Fruit fly (Drosophila melanogaster) whole organism, embryonic: ENCODE measurements around the gene CG32647.

Experiments used
- Aef1 ChIP-seq: fragments of 200-800 bp; sonication (Bioruptor generic); IDR thresholded peaks from 3 replicates; pipeline ENCODE4 v1.3.6; 2022; ENCODE audit warnings: missing biosample characterization, missing genetic modification characterization
- CG10267 ChIP-seq: fragments of 200-800 bp; sonication (Bioruptor generic); optimal IDR thresholded peaks from 2 replicates; lab custom pipeline; 2018; ENCODE audit warnings: missing biosample characterization, mild to moderate bottlenecking, missing genetic modification characterization, moderate library complexity
- CG10366 ChIP-seq: fragments of 200-800 bp; sonication (Bioruptor generic); IDR thresholded peaks from 2 replicates; pipeline ENCODE4 v1.3.6; 2022; ENCODE audit warnings: missing biosample characterization, missing genetic modification characterization
- CG11247 ChIP-seq: fragments of 200-800 bp; sonication (Bioruptor generic); IDR thresholded peaks from 2 replicates; pipeline ENCODE4 v1.3.6; 2022; ENCODE audit warnings: missing biosample characterization, missing genetic modification characterization
- CG12659 ChIP-seq: fragments of 200-800 bp; sonication (Bioruptor generic); optimal IDR thresholded peaks from 3 replicates; lab custom pipeline; 2017; ENCODE audit warnings: mild to moderate bottlenecking, missing biosample characterization, missing genetic modification reagents, missing genetic modification characterization
- CG16815 ChIP-seq: fragments of 200-800 bp; sonication (Bioruptor generic); optimal IDR thresholded peaks from 3 replicates; lab custom pipeline; 2017; ENCODE audit warnings: missing biosample characterization, mild to moderate bottlenecking, missing genetic modification characterization
- CG18476 ChIP-seq: fragments of 200-800 bp; sonication (Bioruptor generic); optimal IDR thresholded peaks from 2 replicates; lab custom pipeline; 2016; ENCODE audit warnings: missing biosample characterization, mild to moderate bottlenecking, missing genetic modification characterization
- CG30020 ChIP-seq: fragments of 200-800 bp; optimal IDR thresholded peaks from 2 replicates; lab custom pipeline; 2019; ENCODE audit warnings: missing biosample characterization, mild to moderate bottlenecking, missing genetic modification characterization, moderate library complexity
- CG31224 ChIP-seq: fragments of 200-800 bp; sonication (Bioruptor generic); IDR thresholded peaks from 2 replicates; pipeline ENCODE4 v1.3.6; 2022; ENCODE audit warnings: missing biosample characterization, missing genetic modification characterization
- CG31441 ChIP-seq: fragments of 200-800 bp; sonication (Bioruptor generic); IDR thresholded peaks from 2 replicates; pipeline ENCODE4 v1.3.6; 2022; ENCODE audit warnings: missing biosample characterization, missing genetic modification characterization
- CG32532 ChIP-seq: fragments of 200-800 bp; sonication (Bioruptor generic); IDR thresholded peaks from 2 replicates; pipeline ENCODE4 v1.3.6; 2022; ENCODE audit warnings: missing biosample characterization, missing genetic modification characterization
- CG32772 ChIP-seq: fragments of 200-800 bp; sonication (Bioruptor generic); IDR thresholded peaks from 2 replicates; pipeline ENCODE4 v1.3.6; 2022; ENCODE audit warnings: missing biosample characterization, missing genetic modification characterization
- CG4328 ChIP-seq: fragments of 200-800 bp; sonication (Bioruptor generic); optimal IDR thresholded peaks from 3 replicates; lab custom pipeline; 2017; ENCODE audit warnings: missing biosample characterization, missing genetic modification reagents, missing genetic modification characterization
- CG6791 ChIP-seq: fragments of 200-800 bp; sonication (Bioruptor generic); IDR thresholded peaks from 3 replicates; pipeline ENCODE4 v1.3.6; 2022; ENCODE audit warnings: missing biosample characterization, missing genetic modification characterization; ENCODE audit not compliant: partially characterized antibody
- CG9817 ChIP-seq: fragments of 200-800 bp; sonication (Bioruptor generic); optimal IDR thresholded peaks from 2 replicates; lab custom pipeline; 2018; ENCODE audit warnings: missing biosample characterization, mild to moderate bottlenecking, missing genetic modification characterization, moderate library complexity
- CkIIα-i1 ChIP-seq: fragments of 200-800 bp; sonication (Bioruptor generic); IDR thresholded peaks from 2 replicates; pipeline ENCODE4 v1.3.6; 2022; ENCODE audit warnings: missing biosample characterization, missing genetic modification characterization
- CoRest ChIP-seq: fragments of 200-800 bp; sonication (Bioruptor generic); optimal IDR thresholded peaks from 3 replicates; lab custom pipeline; 2018; ENCODE audit warnings: missing biosample characterization, mild to moderate bottlenecking, missing genetic modification characterization, moderate library complexity
- D19A ChIP-seq: fragments of 200-800 bp; optimal IDR thresholded peaks from 3 replicates; lab custom pipeline; 2019; ENCODE audit warnings: missing biosample characterization, mild to moderate bottlenecking, missing genetic modification characterization, moderate library complexity
- Eip74EF ChIP-seq, 2 experiments: fragments of 200-800 bp in 1 of 2; fragments of >200 bp in 1 of 2; sonication (Bioruptor generic) in 1 of 2; optimal IDR thresholded peaks; 2 replicates each; lab custom pipeline; 2017 to 2019; ENCODE audit warnings: missing biosample characterization in 2 of 2, missing genetic modification characterization in 2 of 2, mild to moderate bottlenecking in 1 of 2, moderate library complexity in 1 of 2
- HLH4C ChIP-seq: fragments of 200-800 bp; sonication (Bioruptor generic); IDR thresholded peaks from 3 replicates; pipeline ENCODE4 v1.3.6; 2022; ENCODE audit warnings: missing biosample characterization, missing genetic modification characterization; ENCODE audit not compliant: partially characterized antibody
- HLH54F ChIP-seq: fragments of 200-800 bp; sonication (Bioruptor generic); optimal IDR thresholded peaks from 3 replicates; lab custom pipeline; 2016; ENCODE audit warnings: missing biosample characterization, missing genetic modification characterization
- HLHmδ ChIP-seq: fragments of 200-800 bp; sonication (Bioruptor generic); optimal IDR thresholded peaks from 2 replicates; lab custom pipeline; 2018; ENCODE audit warnings: missing biosample characterization, mild to moderate bottlenecking, missing genetic modification characterization, moderate library complexity
- Lpt ChIP-seq: fragments of >200 bp; optimal IDR thresholded peaks from 2 replicates; lab custom pipeline; 2018; ENCODE audit warnings: missing biosample characterization, missing genetic modification characterization
- Nf-YA ChIP-seq: fragments of 200-800 bp; sonication (Bioruptor generic); IDR thresholded peaks from 2 replicates; pipeline ENCODE4 v1.3.6; 2022; ENCODE audit warnings: missing biosample characterization, missing genetic modification characterization
- Nf-YC ChIP-seq: fragments of 200-800 bp; optimal IDR thresholded peaks from 3 replicates; lab custom pipeline; 2019; ENCODE audit warnings: missing biosample characterization, mild to moderate bottlenecking, missing genetic modification characterization, moderate library complexity
- Ptx1 ChIP-seq: fragments of 200-800 bp; sonication (Bioruptor generic); IDR thresholded peaks from 2 replicates; pipeline ENCODE4 v1.3.6; 2022; ENCODE audit warnings: missing biosample characterization, missing genetic modification characterization
- Side ChIP-seq: fragments of 200-800 bp; sonication (Bioruptor generic); optimal IDR thresholded peaks from 2 replicates; lab custom pipeline; 2016; ENCODE audit warnings: missing biosample characterization, missing genetic modification characterization
- Six4 ChIP-seq: fragments of 200-800 bp; sonication (Bioruptor generic); optimal IDR thresholded peaks from 2 replicates; lab custom pipeline; 2016; ENCODE audit warnings: missing biosample characterization, missing genetic modification characterization
- Tbp ChIP-seq: fragments of >200 bp; optimal IDR thresholded peaks from 2 replicates; lab custom pipeline; 2018; ENCODE audit warnings: missing biosample characterization, missing genetic modification characterization
- Usf ChIP-seq: fragments of 200-800 bp; sonication (Bioruptor generic); optimal IDR thresholded peaks from 2 replicates; lab custom pipeline; 2017; ENCODE audit warnings: missing genotype, missing biosample characterization, missing genetic modification characterization
- ase ChIP-seq: fragments of 200-800 bp; sonication (Bioruptor generic); IDR thresholded peaks from 3 replicates; pipeline ENCODE4 v1.3.6; 2022; ENCODE audit warnings: missing biosample characterization, missing genetic modification characterization
- ato ChIP-seq: fragments of 200-800 bp; sonication (Bioruptor generic); IDR thresholded peaks from 2 replicates; pipeline ENCODE4 v1.3.6; 2022; ENCODE audit warnings: missing biosample characterization, missing genetic modification characterization; ENCODE audit not compliant: partially characterized antibody
- bab2 ChIP-seq: fragments of 200-800 bp; sonication (Bioruptor generic); optimal IDR thresholded peaks from 2 replicates; lab custom pipeline; 2016; ENCODE audit warnings: missing biosample characterization, missing genetic modification characterization
- cad ChIP-seq: fragments of >200 bp; optimal IDR thresholded peaks from 2 replicates; lab custom pipeline; 2017; ENCODE audit warnings: missing biosample characterization, missing genetic modification characterization
- cato ChIP-seq: fragments of 200-800 bp; sonication (Bioruptor generic); optimal IDR thresholded peaks from 2 replicates; lab custom pipeline; 2016; ENCODE audit warnings: missing biosample characterization, missing genetic modification characterization, borderline replicate concordance
- fd3F ChIP-seq: fragments of 200-800 bp; sonication (Bioruptor generic); optimal IDR thresholded peaks from 2 replicates; lab custom pipeline; 2018; ENCODE audit warnings: missing biosample characterization, mild to moderate bottlenecking, missing genetic modification characterization, moderate library complexity
- gt ChIP-seq: fragments of 200-800 bp; sonication (Bioruptor generic); IDR thresholded peaks from 2 replicates; pipeline ENCODE4 v1.3.6; 2022; ENCODE audit warnings: missing biosample characterization, missing genetic modification characterization
- hkb ChIP-seq, 2 experiments: fragments of 200-800 bp in 1 of 2; fragments of >200 bp in 1 of 2; sonication (Bioruptor generic) in 1 of 2; IDR thresholded peaks in 1 of 2; optimal IDR thresholded peaks in 1 of 2; 2 replicates each; pipeline versions ENCODE4 v1.3.6 to Lab custom; 2017 to 2022; ENCODE audit warnings: missing biosample characterization in 1 of 2, missing genetic modification characterization in 1 of 2
- kah ChIP-seq: fragments of 200-800 bp; sonication (Bioruptor generic); optimal IDR thresholded peaks from 2 replicates; lab custom pipeline; 2018; ENCODE audit warnings: missing biosample characterization, mild to moderate bottlenecking, missing genetic modification characterization
- nerfin-1 ChIP-seq: fragments of 200-800 bp; sonication (Bioruptor generic); optimal IDR thresholded peaks from 3 replicates; lab custom pipeline; 2019; ENCODE audit warnings: missing biosample characterization, mild to moderate bottlenecking, missing genetic modification characterization, moderate library complexity
- oc ChIP-seq: fragments of 200-800 bp; sonication (Bioruptor generic); optimal IDR thresholded peaks from 2 replicates; lab custom pipeline; 2018; ENCODE audit warnings: missing biosample characterization, mild to moderate bottlenecking, missing genetic modification characterization, moderate library complexity
- pum ChIP-seq: fragments of 200-800 bp; sonication (Bioruptor generic); optimal IDR thresholded peaks from 2 replicates; lab custom pipeline; 2016; ENCODE audit warnings: missing biosample characterization, missing genetic modification characterization
- ro ChIP-seq: fragments of 200-800 bp; sonication (Bioruptor generic); IDR thresholded peaks from 2 replicates; pipeline ENCODE4 v1.3.6; 2022; ENCODE audit warnings: missing biosample characterization, missing genetic modification characterization
- sens ChIP-seq: fragments of 200-800 bp; sonication (Bioruptor generic); peaks from one replicate; lab custom pipeline; 2016; ENCODE audit warnings: missing biosample characterization, missing genetic modification characterization
- sim ChIP-seq: fragments of 200-800 bp; sonication (Bioruptor generic); IDR thresholded peaks from 2 replicates; pipeline ENCODE4 v1.3.6; 2022; ENCODE audit warnings: missing biosample characterization, missing genetic modification characterization
- sr ChIP-seq: fragments of 200-800 bp; sonication (Bioruptor generic); IDR thresholded peaks from 3 replicates; pipeline ENCODE4 v1.3.6; 2022; ENCODE audit warnings: missing biosample characterization, missing genetic modification characterization
- tna ChIP-seq: fragments of 200-800 bp; sonication (Bioruptor generic); IDR thresholded peaks from 2 replicates; pipeline ENCODE4 v1.3.6; 2022; ENCODE audit warnings: missing biosample characterization, missing genetic modification characterization; ENCODE audit not compliant: partially characterized antibody
- trh ChIP-seq: fragments of 200-800 bp; sonication (Bioruptor generic); optimal IDR thresholded peaks from 2 replicates; lab custom pipeline; 2016; ENCODE audit warnings: missing biosample characterization, missing genetic modification characterization
- twi ChIP-seq: fragments of 200-800 bp; optimal IDR thresholded peaks from 2 replicates; lab custom pipeline; 2019; ENCODE audit warnings: missing biosample characterization, mild to moderate bottlenecking, missing genetic modification characterization, moderate library complexity

The CG32647 gene

dm6 chrX:12755600-12756373 is 29.0 kb downstream of the CG32647 start (continued):
- TF ChIP-seq CG12659 (GFP tag; lab: Kevin White, UChicago) (peak; percentile 87), HLH54F (peak; percentile 76), Lpt (GFP tag; lab: Kevin White, UChicago) (no peak), cato (GFP tag; lab: Kevin White, UChicago) (peak; percentile 45), fd3F (peak; percentile 77), sim (GFP tag; lab: Robert Waterston, UW) (no peak), CG31441 (peak; percentile 71), CG18476 (peak; percentile 51), sens (GFP tag; lab: Kevin White, UChicago) (peak; percentile 63), ato (GFP tag; lab: Robert Waterston, UW) (no peak), D19A (tag; lab: Kevin White, UChicago) (peak; percentile 85), ro (GFP tag; lab: Robert Waterston, UW) (no peak; the same call in 1 of the 2 replicates), Nf-YC (tag; lab: Kevin White, UChicago) (peak; percentile 42), HLH4C (GFP tag; lab: Robert Waterston, UW) (no peak), CG4328 (GFP tag; lab: Kevin White, UChicago) (no peak), twi (tag; lab: Kevin White, UChicago) (peak; percentile 26), Side (GFP tag; lab: Kevin White, UChicago) (no peak), trh (GFP tag; lab: Kevin White, UChicago) (peak; percentile 6), CG31224 (GFP tag; lab: Robert Waterston, UW) (peak; percentile 80), Eip74EF (GFP tag; optimal IDR thresholded peaks at IDR 0.05; lab: Kevin White, UChicago) (no peak), CoRest (tag; lab: Kevin White, UChicago) (peak; percentile 88), sr (GFP tag; lab: Robert Waterston, UW) (no peak; the same call in 2 of the 3 replicates), tna (GFP tag; lab: Robert Waterston, UW) (no peak), CG10366 (GFP tag; lab: Robert Waterston, UW) (peak; percentile 72; the same call in 1 of the 2 replicates), CG11247 (GFP tag; lab: Robert Waterston, UW) (peak; percentile 56), CG9817 (tag; lab: Kevin White, UChicago) (peak; percentile 71), hkb (optimal IDR thresholded peaks at IDR 0.05; lab: Kevin White, UChicago) (no peak), hkb (GFP tag; IDR thresholded peaks at IDR 0.05; lab: Robert Waterston, UW) (peak; percentile 61), kah (GFP tag; lab: Kevin White, UChicago) (no peak), oc (tag; lab: Kevin White, UChicago) (peak; percentile 6), bab2 (GFP tag; lab: Kevin White, UChicago) (no peak), Nf-YA (GFP tag; lab: Robert Waterston, UW) (no peak), Aef1 (peak; percentile 70), Six4 (GFP tag; lab: Kevin White, UChicago) (peak; percentile 53), cad (GFP tag; lab: Kevin White, UChicago) (no peak), CG30020 (tag; lab: Kevin White, UChicago) (peak; percentile 24), CG32772 (GFP tag; lab: Robert Waterston, UW) (peak; percentile 65), pum (GFP tag; lab: Kevin White, UChicago) (no peak), gt (GFP tag; lab: Robert Waterston, UW) (no peak), Usf (GFP tag; lab: Kevin White, UChicago) (peak; percentile 83), CG16815 (peak; percentile 73), Tbp (GFP tag; lab: Kevin White, UChicago) (no peak), CG32532 (GFP tag; lab: Robert Waterston, UW) (peak; percentile 86), ase (peak; percentile 71; the same call in 2 of the 3 replicates), HLHmδ (GFP tag; lab: Kevin White, UChicago) (no peak), CG6791 (GFP tag; lab: Robert Waterston, UW) (no peak), Ptx1 (GFP tag; lab: Robert Waterston, UW) (peak; percentile 86), nerfin-1 (tag; lab: Kevin White, UChicago) (no peak), CG10267 (tag; lab: Kevin White, UChicago) (peak; percentile 41), CkIIα-i1 (GFP tag; lab: Robert Waterston, UW) (no peak)
